Worm (Caenorhabditis elegans) whole organism, L1 larva: ENCODE results near the gene ska-3.

ENCODE experiments used
- C16A3.4 ChIP-seq: fragments of 150-350 bp; optimal IDR thresholded peaks from 2 replicates; lab custom pipeline; 2014; ENCODE audit warnings: missing biosample characterization, missing genetic modification characterization
- C34B4.2 ChIP-seq: sonication (generic microtip); optimal IDR thresholded peaks from 2 replicates; lab custom pipeline; 2017; ENCODE audit warnings: mild to moderate bottlenecking, missing genetic modification characterization, missing compliant biosample characterization
- aly-2 ChIP-seq: fragments of 150-350 bp; optimal IDR thresholded peaks from 2 replicates; lab custom pipeline; 2014; ENCODE audit warnings: missing biosample characterization, missing genetic modification characterization
- blmp-1 ChIP-seq: fragments of 150-350 bp; optimal IDR thresholded peaks from 2 replicates; lab custom pipeline; 2014; ENCODE audit warnings: missing biosample characterization, missing genetic modification characterization
- ceh-63 ChIP-seq: fragments of 200-800 bp; sonication (Bioruptor generic); optimal IDR thresholded peaks from 2 replicates; lab custom pipeline; 2018; ENCODE audit warnings: mild to moderate bottlenecking, missing genetic modification characterization, missing compliant biosample characterization
- ceh-90 ChIP-seq: sonication (generic microtip); optimal IDR thresholded peaks from 2 replicates; lab custom pipeline; 2016; ENCODE audit warnings: missing genetic modification characterization, missing compliant biosample characterization
- dpl-1 ChIP-seq, 3 experiments: fragments of 150-350 bp in 2 of 3; sonication (generic microtip) in 1 of 3; optimal IDR thresholded peaks; 2 replicates each; lab custom pipeline; 2014 to 2017; ENCODE audit warnings: missing biosample characterization in 3 of 3, missing genetic modification characterization in 3 of 3, missing genetic modification reagents in 3 of 3
- dsc-1 ChIP-seq: sonication (generic microtip); optimal IDR thresholded peaks from 2 replicates; lab custom pipeline; 2016; ENCODE audit warnings: mild to moderate bottlenecking, missing genetic modification characterization, missing compliant biosample characterization
- efl-1 ChIP-seq, 4 experiments: fragments of 150-350 bp; optimal IDR thresholded peaks in 3 of 4; peaks in 1 of 4; 1 replicate in 1 of 4; 2 replicates in 3 of 4; lab custom pipeline; 2014; ENCODE audit warnings: missing biosample characterization in 2 of 4, missing genetic modification characterization in 2 of 4, missing genetic modification reagents in 2 of 4
- egl-13 ChIP-seq: sonication (generic microtip); optimal IDR thresholded peaks from 2 replicates; lab custom pipeline; 2016; ENCODE audit warnings: missing genotype, missing genetic modification reagents, missing genetic modification characterization, missing compliant biosample characterization
- elt-2 ChIP-seq: sonication (generic microtip); optimal IDR thresholded peaks from 2 replicates; lab custom pipeline; 2016; ENCODE audit warnings: missing genetic modification characterization, mild to moderate bottlenecking, inconsistent platforms, missing compliant biosample characterization, missing genetic modification reagents
- fkh-10 ChIP-seq: sonication (generic microtip); optimal IDR thresholded peaks from 2 replicates; lab custom pipeline; 2017; ENCODE audit warnings: missing biosample characterization, missing genetic modification reagents, missing genetic modification characterization
- fkh-8 ChIP-seq: sonication (generic microtip); optimal IDR thresholded peaks from 2 replicates; lab custom pipeline; 2016; ENCODE audit warnings: mild to moderate bottlenecking, missing genetic modification characterization, missing compliant biosample characterization
- fos-1 ChIP-seq: fragments of 150-350 bp; optimal IDR thresholded peaks from 2 replicates; lab custom pipeline; 2014; ENCODE audit warnings: missing biosample characterization, missing genetic modification characterization
- grh-1 ChIP-seq: fragments of 200-800 bp; sonication (Bioruptor generic); IDR thresholded peaks from 2 replicates; pipeline ENCODE4 v1.3.6; 2022; ENCODE audit warnings: missing genetic modification reagents, missing genetic modification characterization, missing compliant biosample characterization
- isw-1 ChIP-seq: fragments of 200-800 bp; sonication (Bioruptor generic); IDR thresholded peaks from 2 replicates; pipeline ENCODE4 v1.3.6; 2022; ENCODE audit warnings: missing genetic modification characterization, missing compliant biosample characterization
- lin-14 ChIP-seq: fragments of 200-800 bp; sonication (Bioruptor generic); optimal IDR thresholded peaks from 2 replicates; lab custom pipeline; 2018; ENCODE audit warnings: mild to moderate bottlenecking, missing genetic modification characterization, moderate library complexity, missing compliant biosample characterization
- lin-15B ChIP-seq: fragments of 150-350 bp; sonication (generic microtip); optimal IDR thresholded peaks from 3 replicates; lab custom pipeline; 2014; ENCODE audit warnings: missing biosample characterization, missing genetic modification characterization
- lin-35 ChIP-seq, 2 experiments: fragments of 150-350 bp; optimal IDR thresholded peaks; 2 replicates each; lab custom pipeline; 2014; ENCODE audit warnings: missing biosample characterization in 2 of 2, missing genetic modification characterization in 2 of 2, missing genetic modification reagents in 2 of 2
- lin-39 ChIP-seq: fragments of 150-350 bp; optimal IDR thresholded peaks from 2 replicates; lab custom pipeline; 2014; ENCODE audit warnings: missing biosample characterization, missing genetic modification reagents, missing genetic modification characterization
- lsy-2 ChIP-seq, 2 experiments: fragments of 150-350 bp; optimal IDR thresholded peaks; 2 replicates each; lab custom pipeline; 2014; ENCODE audit warnings: missing biosample characterization in 2 of 2, missing genetic modification characterization in 2 of 2
- mab-9 ChIP-seq: fragments of 200-800 bp; sonication (Bioruptor generic); IDR thresholded peaks from 2 replicates; pipeline ENCODE4 v1.3.6; 2022; ENCODE audit warnings: missing genetic modification reagents, missing genetic modification characterization, missing compliant biosample characterization
- mdl-1 ChIP-seq, 2 experiments: fragments of 150-350 bp; optimal IDR thresholded peaks; 2 replicates each; lab custom pipeline; 2014 to 2017; ENCODE audit warnings: missing biosample characterization in 2 of 2, missing genetic modification characterization in 2 of 2, inconsistent platforms in 1 of 2
- mep-1 ChIP-seq: fragments of 150-350 bp; optimal IDR thresholded peaks from 2 replicates; lab custom pipeline; 2014; ENCODE audit warnings: missing biosample characterization, missing genetic modification characterization
- nhr-11 ChIP-seq: fragments of 150-350 bp; optimal IDR thresholded peaks from 2 replicates; lab custom pipeline; 2014; ENCODE audit warnings: missing biosample characterization, missing genetic modification characterization
- nhr-12 ChIP-seq: sonication (generic microtip); optimal IDR thresholded peaks from 2 replicates; lab custom pipeline; 2017; ENCODE audit warnings: missing biosample characterization, missing genetic modification characterization
- nhr-28 ChIP-seq: fragments of 150-350 bp; optimal IDR thresholded peaks from 2 replicates; lab custom pipeline; 2014; ENCODE audit warnings: missing biosample characterization, missing genetic modification characterization
- nhr-47 ChIP-seq: sonication (generic microtip); optimal IDR thresholded peaks from 2 replicates; lab custom pipeline; 2016; ENCODE audit warnings: mild to moderate bottlenecking, missing genetic modification characterization, moderate library complexity, missing compliant biosample characterization
- nhr-71 ChIP-seq: sonication (generic microtip); optimal IDR thresholded peaks from 2 replicates; lab custom pipeline; 2016; ENCODE audit warnings: mild to moderate bottlenecking, missing genetic modification characterization, moderate library complexity, missing compliant biosample characterization
- nhr-77 ChIP-seq: fragments of 150-350 bp; optimal IDR thresholded peaks from 2 replicates; lab custom pipeline; 2014; ENCODE audit warnings: missing biosample characterization, missing genetic modification characterization
- nhr-85 ChIP-seq: sonication (generic microtip); peaks from one replicate; lab custom pipeline; 2016; ENCODE audit warnings: missing genetic modification characterization, inconsistent platforms, missing compliant biosample characterization
- nhr-90 ChIP-seq: sonication (generic microtip); optimal IDR thresholded peaks from 2 replicates; lab custom pipeline; 2016; ENCODE audit warnings: mild to moderate bottlenecking, missing genetic modification characterization, missing compliant biosample characterization; ENCODE audit not compliant: poor library complexity
- pax-3 ChIP-seq: fragments of 200-800 bp; sonication (Bioruptor generic); optimal IDR thresholded peaks from 2 replicates; lab custom pipeline; 2018; ENCODE audit warnings: mild to moderate bottlenecking, missing genetic modification characterization, moderate library complexity, missing compliant biosample characterization
- skn-1 ChIP-seq: fragments of 150-350 bp; optimal IDR thresholded peaks from 2 replicates; lab custom pipeline; 2014; ENCODE audit warnings: missing biosample characterization, missing genetic modification characterization
- snu-23 ChIP-seq: sonication (generic microtip); optimal IDR thresholded peaks from 2 replicates; lab custom pipeline; 2016; ENCODE audit warnings: missing genetic modification characterization, missing compliant biosample characterization
- sup-37 ChIP-seq: fragments of 200-800 bp; sonication (Bioruptor generic); optimal IDR thresholded peaks from 2 replicates; lab custom pipeline; 2018; ENCODE audit warnings: mild to moderate bottlenecking, missing genetic modification characterization, missing compliant biosample characterization
- swsn-7 ChIP-seq: sonication (generic microtip); optimal IDR thresholded peaks from 2 replicates; lab custom pipeline; 2016; ENCODE audit warnings: missing genetic modification characterization, missing compliant biosample characterization
- tbx-2 ChIP-seq: sonication (generic microtip); optimal IDR thresholded peaks from 2 replicates; lab custom pipeline; 2016; ENCODE audit warnings: missing genetic modification characterization, missing compliant biosample characterization
- unc-130 ChIP-seq: fragments of 150-350 bp; optimal IDR thresholded peaks from 2 replicates; lab custom pipeline; 2017; ENCODE audit warnings: missing biosample characterization, missing genetic modification characterization, inconsistent platforms
- unc-30 ChIP-seq: sonication (generic microtip); optimal IDR thresholded peaks from 2 replicates; lab custom pipeline; 2017; ENCODE audit warnings: missing biosample characterization, missing genetic modification characterization
- unc-62 ChIP-seq: fragments of 150-350 bp; optimal IDR thresholded peaks from 2 replicates; lab custom pipeline; 2014; ENCODE audit warnings: missing biosample characterization, missing genetic modification reagents, missing genetic modification characterization
- xbp-1 ChIP-seq: sonication (generic microtip); optimal IDR thresholded peaks from 2 replicates; lab custom pipeline; 2016; ENCODE audit warnings: missing genetic modification characterization, missing compliant biosample characterization
- zag-1 ChIP-seq: fragments of 150-350 bp; optimal IDR thresholded peaks from 2 replicates; lab custom pipeline; 2014; ENCODE audit warnings: missing biosample characterization, missing genetic modification characterization

ska-3 gene

DNA sequence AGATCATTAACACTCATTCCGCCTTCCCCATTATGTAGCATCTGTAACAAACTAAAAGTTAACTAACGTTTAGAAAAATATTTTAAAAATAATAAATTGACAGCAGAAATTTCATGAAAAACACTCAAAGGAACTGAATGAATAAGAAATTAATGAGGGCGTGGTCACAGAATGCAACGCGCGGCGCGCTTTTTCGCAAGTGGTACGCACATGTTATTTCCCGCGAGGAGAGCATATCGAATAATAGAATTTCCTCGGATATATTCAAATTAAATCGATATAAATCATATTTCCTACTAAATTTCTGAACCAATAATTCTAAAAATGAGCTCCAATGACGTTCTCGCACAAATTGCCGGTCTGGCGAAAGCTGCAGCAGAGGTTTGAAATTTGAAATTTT is 13.9 kb upstream of the ska-3 start, which contains the start of the genes abi-1 and arle-14:
Gene abi-1 (minus strand): TSS at position 51 of the 400 bp plus-strand sequence.
Gene arle-14 (plus strand): TSS at position 217 of the 400 bp plus-strand sequence.
- TF ChIP-seq C16A3.4 (tag; lab: Kevin White, UChicago) (no peak), fkh-10 (GFP tag; lab: Kevin White, UChicago) (no peak), snu-23 (GFP tag; lab: Kevin White, UChicago) (peak; percentile 24), unc-130 (peak; percentile 9), unc-62 (GFP tag; lab: Kevin White, UChicago) (no peak), fkh-8 (tag; lab: Kevin White, UChicago) (no peak), swsn-7 (tag; lab: Kevin White, UChicago) (peak; percentile 29), fos-1 (tag; lab: Kevin White, UChicago) (no peak), mep-1 (tag; lab: Kevin White, UChicago) (peak; percentile 18), C34B4.2 (tag; lab: Kevin White, UChicago) (no peak), nhr-12 (tag; lab: Kevin White, UChicago) (no peak), skn-1 (tag; lab: Kevin White, UChicago) (no peak), nhr-47 (tag; lab: Kevin White, UChicago) (peak; percentile 21), lsy-2 (tag; optimal IDR thresholded peaks at IDR 0.05; lab: Kevin White, UChicago) (peak; percentile 3 to 30), blmp-1 (tag; lab: Kevin White, UChicago) (no peak), nhr-77 (tag; lab: Kevin White, UChicago) (no peak), nhr-11 (no peak), unc-30 (tag; lab: Kevin White, UChicago) (no peak), ceh-63 (GFP tag; lab: Kevin White, UChicago) (no peak), nhr-71 (peak; percentile 42), egl-13 (tag; lab: Kevin White, UChicago) (no peak), mab-9 (GFP tag; lab: Robert Waterston, UW) (no peak), grh-1 (no peak), lin-35 (GFP tag; optimal IDR thresholded peaks at IDR 0.05; lab: Kevin White, UChicago) (peak; percentile 17 to 22), tbx-2 (peak; percentile 2), lin-15B (no peak), nhr-28 (no peak), xbp-1 (peak; percentile 30), aly-2 (tag; lab: Kevin White, UChicago) (no peak), dpl-1 (GFP tag; optimal IDR thresholded peaks at IDR 0.05; lab: Kevin White, UChicago) (peak in 2 of 3 experiments; percentile 22 to 32), nhr-90 (tag; lab: Kevin White, UChicago) (peak; percentile 10), lin-39 (tag; lab: Kevin White, UChicago) (no peak), efl-1 (optimal IDR thresholded peaks at IDR 0.05; lab: Kevin White, UChicago) (peak; percentile 8 to 32), efl-1 (GFP tag; optimal IDR thresholded peaks at IDR 0.05 in 1 of 2; lab: Kevin White, UChicago) (peak; percentile 3 to 83), dsc-1 (tag; lab: Kevin White, UChicago) (peak; percentile 50), nhr-85 (tag; lab: Kevin White, UChicago) (peak; percentile 37), mdl-1 (tag; optimal IDR thresholded peaks at IDR 0.05; lab: Kevin White, UChicago) (no peak), zag-1 (tag; lab: Kevin White, UChicago) (no peak), ceh-90 (tag; lab: Kevin White, UChicago) (no peak)
- TF ChIP-seq, all 84 proteins: peak for 15

DNA sequence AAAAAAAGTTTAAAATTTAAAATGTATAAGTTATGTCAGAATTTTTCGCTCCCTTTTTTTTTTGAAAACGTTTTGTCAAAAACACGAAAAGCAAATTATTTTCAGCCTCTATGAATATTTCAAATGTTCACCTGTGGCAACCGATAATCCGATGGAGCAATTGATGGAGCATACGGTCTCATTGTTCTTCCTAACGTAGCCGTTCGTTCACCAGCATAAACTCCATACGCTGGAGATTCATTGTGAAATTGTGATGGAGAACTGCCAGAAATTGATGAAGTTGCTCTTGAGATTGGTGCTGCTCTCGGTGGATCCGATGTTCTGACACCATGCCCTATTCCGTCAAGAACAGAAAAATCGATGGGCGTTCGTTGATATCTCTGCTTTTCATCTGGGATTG is 13.0 kb upstream of the ska-3 start:
- TF ChIP-seq isw-1 (GFP tag; lab: Robert Waterston, UW) (no peak), unc-62 (GFP tag; lab: Kevin White, UChicago) (no peak), lin-14 (GFP tag; lab: Kevin White, UChicago) (no peak), zag-1 (tag; lab: Kevin White, UChicago) (no peak), lsy-2 (tag; optimal IDR thresholded peaks at IDR 0.05; lab: Kevin White, UChicago) (no peak), sup-37 (GFP tag; lab: Kevin White, UChicago) (no peak), snu-23 (GFP tag; lab: Kevin White, UChicago) (no peak), fos-1 (tag; lab: Kevin White, UChicago) (no peak), elt-2 (no peak), nhr-71 (no peak), pax-3 (tag; lab: Kevin White, UChicago) (no peak), C16A3.4 (tag; lab: Kevin White, UChicago) (no peak)
